Worm (Caenorhabditis elegans): ENCODE results near the gene C30B5.6.

The C30B5.6 gene

DNA sequence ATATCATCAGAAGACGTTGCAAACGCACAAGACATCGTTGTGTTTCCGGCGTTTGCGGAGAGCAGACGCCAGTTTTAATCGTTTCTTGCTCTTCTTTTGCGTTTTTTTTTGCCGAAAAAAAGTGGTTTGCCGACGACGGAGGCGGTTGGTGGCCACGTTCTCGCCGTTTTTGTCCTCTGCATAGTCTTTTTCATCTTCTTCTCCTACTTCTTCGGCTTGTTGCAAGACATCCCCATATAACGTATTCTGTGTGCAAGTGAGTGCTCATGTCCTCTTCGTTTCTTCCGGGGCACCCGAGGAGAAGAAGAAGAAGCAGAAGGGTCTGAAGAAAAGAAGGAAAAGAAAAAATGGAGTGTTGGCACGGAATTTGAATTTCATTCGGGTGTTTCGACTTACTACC is 47.4 kb downstream of the C30B5.6 start:
- TF ChIP-seq let-607 (tag; optimal IDR thresholded peaks at IDR 0.05) = no peak
- TF ChIP-seq lin-35 (GFP tag; optimal IDR thresholded peaks at IDR 0.05) = peak in 1 of 3 experiments; percentile 0

ce11 chrII:6173400-6173799 is 49.1 kb downstream of the C30B5.6 start, which contains the start of gene F40H3.2:
Gene F40H3.2 (plus strand): TSS chrII:6173649.
- no peak for TF ChIP-seq ZK185.1 (tag; optimal IDR thresholded peaks at IDR 0.05; ENCODE audit: poor library complexity, severe bottlenecking)
- no peak for TF ChIP-seq ztf-26 (tag; optimal IDR thresholded peaks at IDR 0.05)
- no peak for TF ChIP-seq T26A5.8 (tag; optimal IDR thresholded peaks at IDR 0.05)
- no peak for TF ChIP-seq snpc-1.3 (tag; optimal IDR thresholded peaks at IDR 0.05; ENCODE audit: insufficient read depth)
- no peak for TF ChIP-seq attf-6 (GFP tag; IDR thresholded peaks at IDR 0.05)
- TF ChIP-seq madf-10 (tag; optimal IDR thresholded peaks at IDR 0.05) = no peak
- no peak for TF ChIP-seq ama-1 (optimal IDR thresholded peaks at IDR 0.05)
- no peak for TF ChIP-seq ama-1 (GFP tag; optimal IDR thresholded peaks at IDR 0.05)

DNA sequence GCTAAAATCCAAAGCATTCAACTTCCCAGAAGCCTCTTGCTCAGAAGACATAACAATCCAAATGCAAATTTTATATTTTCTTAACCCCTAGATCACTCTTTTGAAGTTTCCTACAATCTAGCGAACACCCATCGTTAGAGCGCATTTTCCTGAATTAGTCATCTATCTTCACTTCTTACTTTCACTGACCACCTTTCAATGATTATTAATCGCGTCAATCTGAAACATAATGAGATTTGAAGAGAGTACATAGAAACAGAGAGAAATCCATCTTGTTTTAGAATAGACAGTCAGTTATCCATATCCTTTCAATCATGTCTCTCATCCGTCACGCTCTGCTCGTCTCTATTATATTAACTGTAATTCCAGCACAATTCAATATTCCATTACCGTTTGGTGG is 51.2 kb downstream of the C30B5.6 start, which contains the start of gene F40H3.3:
TSS of gene F40H3.3 (plus strand) at position 280 of the 400 bp plus-strand sequence.
- no peak for TF ChIP-seq C06A6.2 (GFP tag; conservative IDR thresholded peaks at IDR 0.05)
- no peak for TF ChIP-seq lag-1 (GFP tag; IDR thresholded peaks at IDR 0.05)
- no peak for TF ChIP-seq athp-1 (tag; optimal IDR thresholded peaks at IDR 0.05)
- TF ChIP-seq Y53G8AR.9 (GFP tag; conservative IDR thresholded peaks at IDR 0.05) = no peak
- no peak for TF ChIP-seq ztf-6 (GFP tag; IDR thresholded peaks at IDR 0.05)
- no peak for TF ChIP-seq ZK185.1 (tag; optimal IDR thresholded peaks at IDR 0.05; ENCODE audit: poor library complexity, severe bottlenecking)
- TF ChIP-seq mxl-1 (tag; optimal IDR thresholded peaks at IDR 0.05) = no peak
- no peak for TF ChIP-seq ztf-3 (GFP tag; optimal IDR thresholded peaks at IDR 0.05)
- TF ChIP-seq tlf-1 (GFP tag; optimal IDR thresholded peaks at IDR 0.05) = no peak
- TF ChIP-seq lir-1 (GFP tag; conservative IDR thresholded peaks at IDR 0.05) = no peak
- no peak for TF ChIP-seq tbp1 (GFP tag; optimal IDR thresholded peaks at IDR 0.05)
- no peak for TF ChIP-seq let-526 (GFP tag; IDR thresholded peaks at IDR 0.05)
- TF ChIP-seq T07F8.4 (tag; optimal IDR thresholded peaks at IDR 0.05) = no peak
- no peak for TF ChIP-seq nhr-179 (tag; optimal IDR thresholded peaks at IDR 0.05)

ce11 chrII:6170236-6170635 is 52.2 kb downstream of the C30B5.6 start:
- TF ChIP-seq K11D2.4 (GFP tag; IDR thresholded peaks at IDR 0.05) = no peak
- TF ChIP-seq pbrm-1 (GFP tag; IDR thresholded peaks at IDR 0.05) = no peak
- no peak for TF ChIP-seq lag-1 (GFP tag; IDR thresholded peaks at IDR 0.05)
- TF ChIP-seq snpc-3.4 (tag; optimal IDR thresholded peaks at IDR 0.05) = no peak
- TF ChIP-seq Y95B8A.8 (GFP tag; IDR thresholded peaks at IDR 0.05) = no peak
- no peak for TF ChIP-seq tlf-1 (GFP tag; optimal IDR thresholded peaks at IDR 0.05)
- no peak for TF ChIP-seq ama-1 (optimal IDR thresholded peaks at IDR 0.05)
- TF ChIP-seq ama-1 (GFP tag; optimal IDR thresholded peaks at IDR 0.05) = no peak
